4 worm cellular contexts compared by ENCODE assay signal in genomic region chrV:8050059-8050677, ce11.
TF ChIP-seq lines count a peak whose summit lies in the region.

No protein-coding gene starts in this region.

TF ChIP-seq in whole organism, L1 larva, 84 proteins besides CTCF, POLR2A, EP300 and RAD21:
- TF ChIP-seq nhr-71 (tag; optimal IDR thresholded peaks at IDR 0.05; lab: Kevin White, UChicago) (no peak), ceh-8 (GFP tag; optimal IDR thresholded peaks at IDR 0.05; lab: Kevin White, UChicago) (peak; percentile 14)

TF ChIP-seq in whole organism, L4 larva, 104 proteins besides CTCF, POLR2A, EP300 and RAD21:
- TF ChIP-seq aly-2 (tag; optimal IDR thresholded peaks at IDR 0.05; lab: Kevin White, UChicago) (no peak), daf-16 (GFP tag; optimal IDR thresholded peaks at IDR 0.05; lab: Kevin White, UChicago) (no peak), daf-16 (tag; optimal IDR thresholded peaks at IDR 0.05; lab: Kevin White, UChicago) (no peak), set-16 (GFP tag; IDR thresholded peaks at IDR 0.05; lab: Robert Waterston, UW) (peak; percentile 96), fos-1 (tag; optimal IDR thresholded peaks at IDR 0.05; lab: Kevin White, UChicago) (no peak), aha-1 (tag; lab: Kevin White, UChicago) (peak; percentile 30), ceh-28 (tag; optimal IDR thresholded peaks at IDR 0.05; lab: Kevin White, UChicago) (no peak)

TF ChIP-seq in whole organism, late embryonic, 69 proteins besides CTCF, POLR2A, EP300 and RAD21:
- no peak for TF ChIP-seq ztf-16 (tag; optimal IDR thresholded peaks at IDR 0.05; lab: Kevin White, UChicago)
- no peak for TF ChIP-seq ceh-18 (tag; optimal IDR thresholded peaks at IDR 0.05; lab: Kevin White, UChicago)
- TF ChIP-seq pqm-1 (tag; optimal IDR thresholded peaks at IDR 0.05; lab: Kevin White, UChicago): no peak
- no peak for TF ChIP-seq npax-4 (tag; optimal IDR thresholded peaks at IDR 0.05; lab: Kevin White, UChicago)
- TF ChIP-seq ceh-24 (tag; optimal IDR thresholded peaks at IDR 0.05; lab: Kevin White, UChicago): no peak
- TF ChIP-seq F13H6.1 (tag; optimal IDR thresholded peaks at IDR 0.05; lab: Kevin White, UChicago): no peak
- no peak for TF ChIP-seq ceh-30 (tag; optimal IDR thresholded peaks at IDR 0.05; lab: Kevin White, UChicago)
- TF ChIP-seq elt-4 (tag; optimal IDR thresholded peaks at IDR 0.05; lab: Kevin White, UChicago): peak; percentile 74
- TF ChIP-seq sox-4 (tag; optimal IDR thresholded peaks at IDR 0.05; lab: Kevin White, UChicago): no peak
- no peak for TF ChIP-seq ahr-1 (tag; optimal IDR thresholded peaks at IDR 0.05; lab: Kevin White, UChicago)
- TF ChIP-seq dmd-4 (tag; optimal IDR thresholded peaks at IDR 0.05; lab: Kevin White, UChicago; ENCODE audit: borderline replicate concordance): peak; percentile 14

TF ChIP-seq in whole organism, young adult, 124 proteins besides CTCF, POLR2A, EP300 and RAD21:
- TF ChIP-seq cebp-2 (GFP tag; IDR thresholded peaks at IDR 0.05; lab: Robert Waterston, UW) (0 out of 2 replicates have a peak, but pooled peaks have one; percentile 12), lir-1 (GFP tag; conservative IDR thresholded peaks at IDR 0.05; lab: Robert Waterston, UW) (no peak), ztf-6 (GFP tag; IDR thresholded peaks at IDR 0.05; lab: Robert Waterston, UW) (no peak), dox-1 (GFP tag; IDR thresholded peaks at IDR 0.05; lab: Robert Waterston, UW) (no peak; the same call in 1 of the 2 replicates), hsf-1 (GFP tag; IDR thresholded peaks at IDR 0.05; lab: Robert Waterston, UW) (no peak), madf-3 (GFP tag; IDR thresholded peaks at IDR 0.05; lab: Robert Waterston, UW) (no peak), egrh-3 (GFP tag; IDR thresholded peaks at IDR 0.05; lab: Robert Waterston, UW) (peak; percentile 90; the same call in 1 of the 2 replicates), efl-1 (GFP tag; optimal IDR thresholded peaks at IDR 0.05; lab: Kevin White, UChicago) (no peak), nfya-1 (tag; optimal IDR thresholded peaks at IDR 0.05; lab: Kevin White, UChicago; ENCODE audit: borderline replicate concordance, insufficient read depth) (no peak), zfh-2 (GFP tag; conservative IDR thresholded peaks at IDR 0.05; lab: Robert Waterston, UW) (peak; percentile 83)
